Worm (Caenorhabditis elegans) whole organism, early embryonic: Measurements from ENCODE around the gene Y34B4A.7.

Source experiments
- B0310.2 ChIP-seq: sonication (generic microtip); optimal IDR thresholded peaks from 2 replicates; lab custom pipeline; 2016; ENCODE audit warnings: mild to moderate bottlenecking, missing genetic modification characterization, missing compliant biosample characterization
- ama-1 ChIP-seq: fragments of 150-350 bp; optimal IDR thresholded peaks from 2 replicates; lab custom pipeline; 2014
- ceh-13 ChIP-seq: fragments of 200-800 bp; sonication (Bioruptor generic); optimal IDR thresholded peaks from 2 replicates; lab custom pipeline; 2018; ENCODE audit warnings: mild to moderate bottlenecking, missing genetic modification characterization, missing compliant biosample characterization
- ceh-36 ChIP-seq: sonication (generic microtip); optimal IDR thresholded peaks from 2 replicates; lab custom pipeline; 2016; ENCODE audit warnings: missing genetic modification characterization, inconsistent platforms, missing compliant biosample characterization
- flt-1 ChIP-seq: fragments of 200-800 bp; sonication (Bioruptor generic); IDR thresholded peaks from 2 replicates; pipeline ENCODE4 v1.3.6; 2022; ENCODE audit warnings: missing genetic modification characterization, missing compliant biosample characterization
- hmbx-1 ChIP-seq: sonication (generic microtip); optimal IDR thresholded peaks from 2 replicates; lab custom pipeline; 2016; ENCODE audit warnings: mild to moderate bottlenecking, missing genetic modification characterization, missing compliant biosample characterization
- hnd-1 ChIP-seq: sonication (generic microtip); optimal IDR thresholded peaks from 2 replicates; lab custom pipeline; 2016; ENCODE audit warnings: missing genetic modification characterization, missing compliant biosample characterization
- scrt-1 ChIP-seq: fragments of 200-800 bp; sonication (Bioruptor generic); IDR thresholded peaks from 2 replicates; pipeline ENCODE4 v1.3.6; 2022; ENCODE audit warnings: missing genetic modification characterization, missing compliant biosample characterization
- tbx-11 ChIP-seq: fragments of 200-800 bp; sonication (Bioruptor generic); IDR thresholded peaks from 2 replicates; pipeline ENCODE4 v1.3.6; 2022; ENCODE audit warnings: missing genetic modification characterization, missing compliant biosample characterization

DNA sequence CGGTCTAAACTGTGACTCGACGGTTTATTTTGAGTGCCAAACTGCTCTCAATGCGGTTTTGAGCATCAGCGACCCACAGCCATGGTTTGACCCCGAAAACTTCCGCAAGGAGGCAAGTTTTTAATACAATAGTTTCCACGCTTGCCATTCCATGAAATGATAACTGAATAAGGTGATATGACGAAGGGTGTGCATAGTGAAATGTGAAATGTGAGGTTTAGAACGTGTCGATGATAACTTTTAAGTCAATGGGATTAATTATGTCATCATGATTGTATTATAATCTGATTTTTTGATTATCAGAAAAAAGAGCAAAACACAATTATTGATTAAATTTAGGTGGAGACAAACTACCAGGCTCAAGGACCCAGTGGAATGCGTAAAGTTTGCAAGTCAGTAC lies 11.2 kb downstream of the Y34B4A.7 start:
- no peak for TF ChIP-seq ceh-36 (tag; lab: Kevin White, UChicago)
- no peak for TF ChIP-seq hmbx-1
- TF ChIP-seq ama-1 (lab: Kevin White, UChicago) = no peak
- TF ChIP-seq flt-1 = no peak
- TF ChIP-seq tbx-11 (GFP tag; lab: Robert Waterston, UW) = no peak
- no peak for TF ChIP-seq ceh-13
- TF ChIP-seq hnd-1 = no peak
- no peak for TF ChIP-seq scrt-1
- no peak for TF ChIP-seq B0310.2 (tag; lab: Kevin White, UChicago)
